Worm (Caenorhabditis elegans) whole organism, mixed stage, embryonic: ENCODE results near the gene C16C10.2.

ENCODE experiments used
- M03D4.4 ChIP-seq: sonication (generic microtip); optimal IDR thresholded peaks from 2 replicates; lab custom pipeline; 2017; ENCODE audit warnings: mild to moderate bottlenecking, missing genetic modification characterization, missing compliant biosample characterization
- bed-3 ChIP-seq: fragments of 200-800 bp; sonication (Bioruptor generic); optimal IDR thresholded peaks from 3 replicates; lab custom pipeline; 2018; ENCODE audit warnings: mild to moderate bottlenecking, missing genetic modification characterization, moderate library complexity, missing compliant biosample characterization
- blmp-1 ChIP-seq: fragments of 150-350 bp; optimal IDR thresholded peaks from 2 replicates; lab custom pipeline; 2014; ENCODE audit warnings: missing biosample characterization, missing genetic modification characterization
- ceh-43 ChIP-seq: fragments of 200-800 bp; sonication (Bioruptor generic); optimal IDR thresholded peaks from 2 replicates; lab custom pipeline; 2018; ENCODE audit warnings: mild to moderate bottlenecking, missing genetic modification characterization, moderate library complexity, missing compliant biosample characterization
- ceh-83 ChIP-seq: fragments of 200-800 bp; sonication (Bioruptor generic); optimal IDR thresholded peaks from 2 replicates; lab custom pipeline; 2018; ENCODE audit warnings: mild to moderate bottlenecking, missing genetic modification characterization, missing compliant biosample characterization
- ces-1 ChIP-seq: fragments of 150-350 bp; optimal IDR thresholded peaks from 2 replicates; lab custom pipeline; 2014; ENCODE audit warnings: missing biosample characterization, missing genetic modification reagents, missing genetic modification characterization
- cnd-1 ChIP-seq: fragments of 200-800 bp; sonication (Bioruptor generic); optimal IDR thresholded peaks from 2 replicates; lab custom pipeline; 2018; ENCODE audit warnings: mild to moderate bottlenecking, missing genetic modification characterization, missing compliant biosample characterization
- drap-1 ChIP-seq: fragments of 200-800 bp; sonication (Bioruptor generic); optimal IDR thresholded peaks from 3 replicates; lab custom pipeline; 2018; ENCODE audit warnings: mild to moderate bottlenecking, missing genetic modification characterization, missing compliant biosample characterization
- elt-1 ChIP-seq: sonication (generic microtip); optimal IDR thresholded peaks from 2 replicates; lab custom pipeline; 2017; ENCODE audit warnings: missing genetic modification characterization, mild to moderate bottlenecking, missing compliant biosample characterization, antibody characterized with exemption, moderate library complexity, borderline replicate concordance; ENCODE audit not compliant: insufficient read depth
- elt-3 ChIP-seq: fragments of 150-350 bp; optimal IDR thresholded peaks from 2 replicates; lab custom pipeline; 2014; ENCODE audit warnings: missing biosample characterization, missing genetic modification characterization
- flh-1 ChIP-seq: fragments of 200-800 bp; sonication (Bioruptor generic); optimal IDR thresholded peaks from 2 replicates; lab custom pipeline; 2018; ENCODE audit warnings: mild to moderate bottlenecking, missing genetic modification characterization, moderate library complexity, missing compliant biosample characterization
- ham-2 ChIP-seq: fragments of 200-800 bp; sonication (Bioruptor generic); optimal IDR thresholded peaks from 2 replicates; lab custom pipeline; 2018; ENCODE audit warnings: mild to moderate bottlenecking, missing genetic modification characterization, missing compliant biosample characterization
- hlh-1 ChIP-seq: fragments of 150-350 bp; optimal IDR thresholded peaks from 2 replicates; lab custom pipeline; 2014; ENCODE audit warnings: missing biosample characterization, missing genetic modification reagents, missing genetic modification characterization
- lin-13 ChIP-seq: fragments of 150-350 bp; optimal IDR thresholded peaks from 2 replicates; lab custom pipeline; 2014; ENCODE audit warnings: missing biosample characterization, missing genetic modification characterization
- lin-32 ChIP-seq: fragments of 200-800 bp; sonication (Bioruptor generic); optimal IDR thresholded peaks from 2 replicates; lab custom pipeline; 2018; ENCODE audit warnings: mild to moderate bottlenecking, missing genetic modification characterization, missing compliant biosample characterization
- lsy-2 ChIP-seq: fragments of 150-350 bp; optimal IDR thresholded peaks from 2 replicates; lab custom pipeline; 2014; ENCODE audit warnings: missing biosample characterization, missing genetic modification characterization
- mab-5 ChIP-seq: fragments of 150-350 bp; optimal IDR thresholded peaks from 2 replicates; lab custom pipeline; 2014; ENCODE audit warnings: missing biosample characterization, missing genetic modification characterization
- mep-1 ChIP-seq: fragments of 150-350 bp; optimal IDR thresholded peaks from 2 replicates; lab custom pipeline; 2017; ENCODE audit warnings: missing biosample characterization, missing genetic modification reagents, missing genetic modification characterization, inconsistent platforms
- mls-2 ChIP-seq: sonication (generic microtip); optimal IDR thresholded peaks from 2 replicates; lab custom pipeline; 2016; ENCODE audit warnings: mild to moderate bottlenecking, missing genetic modification characterization, moderate library complexity, missing compliant biosample characterization
- nhr-12 ChIP-seq: fragments of 150-350 bp; optimal IDR thresholded peaks from 2 replicates; lab custom pipeline; 2014; ENCODE audit warnings: missing biosample characterization, missing genetic modification characterization
- nhr-2 ChIP-seq: fragments of 150-350 bp; optimal IDR thresholded peaks from 2 replicates; lab custom pipeline; 2014; ENCODE audit warnings: missing biosample characterization, missing genetic modification characterization
- nhr-237 ChIP-seq: fragments of 150-350 bp; optimal IDR thresholded peaks from 2 replicates; lab custom pipeline; 2014; ENCODE audit warnings: missing biosample characterization, missing genetic modification characterization
- nhr-28 ChIP-seq: fragments of 150-350 bp; optimal IDR thresholded peaks from 2 replicates; lab custom pipeline; 2014; ENCODE audit warnings: missing biosample characterization, missing genetic modification characterization
- nhr-76 ChIP-seq: sonication (generic microtip); optimal IDR thresholded peaks from 2 replicates; lab custom pipeline; 2017; ENCODE audit warnings: missing biosample characterization, missing genetic modification characterization
- pha-4 ChIP-seq: fragments of 150-350 bp; optimal IDR thresholded peaks from 2 replicates; lab custom pipeline; 2018; ENCODE audit warnings: missing biosample characterization, missing genetic modification reagents, missing genetic modification characterization
- sem-2 ChIP-seq: fragments of 200-800 bp; sonication (Bioruptor generic); optimal IDR thresholded peaks from 2 replicates; lab custom pipeline; 2018; ENCODE audit warnings: mild to moderate bottlenecking, missing genetic modification characterization, missing compliant biosample characterization
- snpc-4 ChIP-seq: fragments of 150-350 bp; optimal IDR thresholded peaks from 2 replicates; lab custom pipeline; 2014; ENCODE audit warnings: missing biosample characterization, missing genetic modification characterization
- sptf-1 ChIP-seq: sonication (generic microtip); optimal IDR thresholded peaks from 2 replicates; lab custom pipeline; 2017; ENCODE audit warnings: mild to moderate bottlenecking, missing genetic modification characterization, moderate library complexity, missing compliant biosample characterization
- tbx-8 ChIP-seq: fragments of 200-800 bp; sonication (Bioruptor generic); optimal IDR thresholded peaks from 2 replicates; lab custom pipeline; 2018; ENCODE audit warnings: mild to moderate bottlenecking, missing genetic modification characterization, moderate library complexity, missing compliant biosample characterization
- unc-120 ChIP-seq: sonication (generic microtip); optimal IDR thresholded peaks from 2 replicates; lab custom pipeline; 2017; ENCODE audit warnings: missing genetic modification characterization, missing compliant biosample characterization; ENCODE audit not compliant: poor library complexity, severe bottlenecking
- unc-39 ChIP-seq: fragments of 150-350 bp; optimal IDR thresholded peaks from 2 replicates; lab custom pipeline; 2014; ENCODE audit warnings: missing biosample characterization, missing genetic modification characterization
- unc-62 ChIP-seq: fragments of 150-350 bp; optimal IDR thresholded peaks from 2 replicates; lab custom pipeline; 2014; ENCODE audit warnings: missing biosample characterization, missing genetic modification reagents, missing genetic modification characterization
- zip-8 ChIP-seq: fragments of 150-350 bp; optimal IDR thresholded peaks from 2 replicates; lab custom pipeline; 2014; ENCODE audit warnings: missing biosample characterization, missing genetic modification characterization
- ztf-11 ChIP-seq: fragments of 150-350 bp; optimal IDR thresholded peaks from 2 replicates; lab custom pipeline; 2014; ENCODE audit warnings: missing biosample characterization, missing genetic modification characterization

The C16C10.2 gene

ce11 chrIII:4205751-4206327, 27.4 kb upstream of the C16C10.2 start, which contains the start of gene R74.8:
TSS of gene R74.8 (plus strand) at chrIII:4206277.
- TF ChIP-seq unc-62 (GFP tag; lab: Kevin White, UChicago) (peak; percentile 13), ztf-11 (tag; lab: Kevin White, UChicago) (no peak)
- TF ChIP-seq, all 35 proteins: peak for 1

- TF ChIP-seq flh-1 (GFP tag; lab: Kevin White, UChicago) = no peak
- TF ChIP-seq mep-1 (tag; lab: Kevin White, UChicago) = no peak
- no peak for TF ChIP-seq tbx-8
- no peak for TF ChIP-seq elt-1 (tag; lab: Kevin White, UChicago)
- no peak for TF ChIP-seq mab-5 (tag; lab: Kevin White, UChicago)
- no peak for TF ChIP-seq ham-2
- no peak for TF ChIP-seq nhr-2 (tag; lab: Kevin White, UChicago)
- TF ChIP-seq nhr-76 (tag; lab: Kevin White, UChicago) = no peak
- no peak for TF ChIP-seq nhr-237
- TF ChIP-seq lin-13 (tag; lab: Kevin White, UChicago) = no peak
- TF ChIP-seq unc-39 = no peak
- no peak for TF ChIP-seq ztf-11 (tag; lab: Kevin White, UChicago)
- TF ChIP-seq hlh-1 (tag; lab: Kevin White, UChicago) = no peak
- TF ChIP-seq, all 35 proteins: peak for 0
Measured at ce11 chrIII:4204964-4205363, 26.5 kb upstream of the C16C10.2 start.

DNA sequence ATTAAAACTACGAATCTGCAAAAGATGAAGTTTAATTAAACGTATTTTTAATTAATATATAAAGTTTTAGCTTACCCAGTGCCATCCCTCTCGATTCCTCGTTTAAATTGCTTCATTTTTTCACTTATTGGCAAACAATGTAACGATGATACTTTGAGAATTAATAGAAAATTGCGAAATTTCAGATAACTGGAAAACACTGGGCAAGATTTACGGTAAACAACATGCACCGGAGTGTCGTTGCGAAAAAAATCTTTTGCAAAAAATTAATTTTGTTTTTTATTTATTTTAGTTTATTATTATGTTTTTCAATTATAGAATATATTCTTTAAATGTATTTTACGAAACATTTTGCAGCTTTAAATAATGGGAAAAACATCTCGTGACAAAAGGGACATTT, 25.6 kb upstream of the C16C10.2 start, which contains the start of the genes pelo-1 and R74.7:
Gene pelo-1, minus strand, starts transcription at position 151 of the 400 bp plus-strand sequence.
Gene R74.7, plus strand, starts transcription at position 358 of the 400 bp plus-strand sequence.
- TF ChIP-seq ceh-43 (GFP tag; lab: Kevin White, UChicago) (no peak), mls-2 (tag; lab: Kevin White, UChicago) (no peak), ces-1 (GFP tag; lab: Kevin White, UChicago) (peak; percentile 14), lin-32 (GFP tag; lab: Kevin White, UChicago) (no peak), hlh-1 (tag; lab: Kevin White, UChicago) (no peak)

DNA sequence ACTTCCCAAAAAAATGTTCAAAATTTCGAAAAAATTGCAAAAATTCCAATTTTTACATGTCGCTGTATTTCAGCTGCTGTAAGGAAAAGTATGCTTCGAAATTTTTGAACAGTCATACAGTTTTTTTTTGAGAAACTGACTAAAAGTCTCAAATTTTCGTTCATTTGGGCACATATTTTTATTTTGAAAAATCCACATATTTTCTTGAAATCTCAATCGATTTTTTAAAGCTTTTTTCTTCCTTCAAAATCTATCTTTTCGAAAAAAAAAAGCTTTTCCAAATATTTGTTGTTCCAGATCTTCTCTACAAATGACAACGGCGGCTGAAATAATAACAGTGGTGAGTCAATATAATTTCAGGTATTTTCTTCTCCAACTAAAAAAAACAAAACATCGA, 18.5 kb upstream of the C16C10.2 start, which contains the start of gene asd-1:
Gene asd-1, plus strand, starts transcription at position 298 of the 397 bp plus-strand sequence.
- TF ChIP-seq nhr-76 (tag; lab: Kevin White, UChicago) = no peak
- no peak for TF ChIP-seq unc-62 (GFP tag; lab: Kevin White, UChicago)
- no peak for TF ChIP-seq ceh-83 (GFP tag; lab: Kevin White, UChicago)
- no peak for TF ChIP-seq lin-13 (tag; lab: Kevin White, UChicago)
- TF ChIP-seq cnd-1 = no peak
- TF ChIP-seq snpc-4 = no peak
- no peak for TF ChIP-seq sem-2 (GFP tag; lab: Kevin White, UChicago)
- no peak for TF ChIP-seq zip-8 (tag; lab: Kevin White, UChicago)
- no peak for TF ChIP-seq tbx-8
- TF ChIP-seq bed-3 (GFP tag; lab: Kevin White, UChicago) = no peak
- no peak for TF ChIP-seq mls-2 (tag; lab: Kevin White, UChicago)
- no peak for TF ChIP-seq unc-120 (tag; lab: Kevin White, UChicago)
- TF ChIP-seq ces-1 (GFP tag; lab: Kevin White, UChicago) = no peak
- no peak for TF ChIP-seq elt-3
- no peak for TF ChIP-seq nhr-12 (tag; lab: Kevin White, UChicago)
- no peak for TF ChIP-seq mep-1 (tag; lab: Kevin White, UChicago)
- no peak for TF ChIP-seq unc-39
- TF ChIP-seq pha-4 (tag; lab: Kevin White, UChicago) = no peak

ce11 chrIII:4196301-4196987, 18.0 kb upstream of the C16C10.2 start:
- TF ChIP-seq ham-2 (no peak), cnd-1 (no peak), ceh-83 (GFP tag; lab: Kevin White, UChicago) (no peak), nhr-12 (tag; lab: Kevin White, UChicago) (no peak), lin-32 (GFP tag; lab: Kevin White, UChicago) (no peak), M03D4.4 (no peak), flh-1 (GFP tag; lab: Kevin White, UChicago) (no peak), tbx-8 (no peak), blmp-1 (tag; lab: Kevin White, UChicago) (no peak), ztf-11 (tag; lab: Kevin White, UChicago) (no peak), nhr-28 (tag; lab: Kevin White, UChicago) (no peak), snpc-4 (no peak), nhr-237 (peak; percentile 5), mls-2 (tag; lab: Kevin White, UChicago) (peak; percentile 4), hlh-1 (tag; lab: Kevin White, UChicago) (no peak), ces-1 (GFP tag; lab: Kevin White, UChicago) (peak; percentile 15), elt-3 (no peak), drap-1 (no peak), sem-2 (GFP tag; lab: Kevin White, UChicago) (no peak), zip-8 (tag; lab: Kevin White, UChicago) (no peak), elt-1 (tag; lab: Kevin White, UChicago) (no peak), lsy-2 (tag; lab: Kevin White, UChicago) (peak; percentile 50), mab-5 (tag; lab: Kevin White, UChicago) (no peak), ceh-43 (GFP tag; lab: Kevin White, UChicago) (no peak), lin-13 (tag; lab: Kevin White, UChicago) (no peak), unc-120 (tag; lab: Kevin White, UChicago) (peak; percentile 88), sptf-1 (tag; lab: Kevin White, UChicago) (no peak), nhr-76 (tag; lab: Kevin White, UChicago) (no peak), unc-62 (GFP tag; lab: Kevin White, UChicago) (no peak), mep-1 (tag; lab: Kevin White, UChicago) (peak; percentile 37), unc-39 (no peak), bed-3 (GFP tag; lab: Kevin White, UChicago) (no peak), pha-4 (tag; lab: Kevin White, UChicago) (no peak)
